Worm (Caenorhabditis elegans) whole organism, L3 larva: ENCODE data around the gene C17E7.9.

Experiments used
- ZK546.5 ChIP-seq: sonication (generic microtip); optimal IDR thresholded peaks from 2 replicates; lab custom pipeline; 2017; ENCODE audit warnings: missing biosample characterization, missing genetic modification characterization
- aly-2 ChIP-seq: fragments of 150-350 bp; optimal IDR thresholded peaks from 2 replicates; lab custom pipeline; 2014; ENCODE audit warnings: missing biosample characterization, missing genetic modification characterization
- ceh-16 ChIP-seq: sonication (generic microtip); optimal IDR thresholded peaks from 2 replicates; lab custom pipeline; 2017; ENCODE audit warnings: missing biosample characterization, missing genetic modification characterization
- ceh-28 ChIP-seq: fragments of 150-350 bp; optimal IDR thresholded peaks from 2 replicates; lab custom pipeline; 2014; ENCODE audit warnings: missing biosample characterization, missing genetic modification reagents, missing genetic modification characterization
- daf-12 ChIP-seq: fragments of 150-350 bp; optimal IDR thresholded peaks from 2 replicates; lab custom pipeline; 2014; ENCODE audit warnings: missing biosample characterization, missing genetic modification reagents, missing genetic modification characterization
- egl-27 ChIP-seq: sonication (generic microtip); optimal IDR thresholded peaks from 4 replicates; lab custom pipeline; 2017; ENCODE audit warnings: missing biosample characterization, missing genetic modification reagents, missing genetic modification characterization
- elt-1 ChIP-seq: fragments of 150-350 bp; optimal IDR thresholded peaks from 2 replicates; lab custom pipeline; 2014; ENCODE audit warnings: missing biosample characterization, missing genetic modification characterization
- elt-2 ChIP-seq: sonication (generic microtip); optimal IDR thresholded peaks from 2 replicates; lab custom pipeline; 2016; ENCODE audit warnings: missing genetic modification reagents, mild to moderate bottlenecking, missing genetic modification characterization, missing compliant biosample characterization
- elt-3 ChIP-seq, 3 experiments: fragments of 150-350 bp in 1 of 3; sonication (generic microtip) in 2 of 3; optimal IDR thresholded peaks; 2 replicates in 2 of 3; 4 replicates in 1 of 3; lab custom pipeline; 2014 to 2017; ENCODE audit warnings: missing biosample characterization in 3 of 3, missing genetic modification characterization in 3 of 3
- eor-1 ChIP-seq, 2 experiments: fragments of 150-350 bp; optimal IDR thresholded peaks; 2 replicates each; lab custom pipeline; 2014 to 2018; ENCODE audit warnings: missing biosample characterization in 2 of 2, missing genetic modification characterization in 2 of 2
- fkh-2 ChIP-seq: fragments of 150-350 bp; optimal IDR thresholded peaks from 2 replicates; lab custom pipeline; 2014; ENCODE audit warnings: missing biosample characterization, missing genetic modification reagents, missing genetic modification characterization
- jun-1 ChIP-seq: fragments of 150-350 bp; optimal IDR thresholded peaks from 2 replicates; lab custom pipeline; 2014; ENCODE audit warnings: missing biosample characterization, missing genetic modification reagents, missing genetic modification characterization
- lin-39 ChIP-seq: fragments of 150-350 bp; optimal IDR thresholded peaks from 2 replicates; lab custom pipeline; 2018; ENCODE audit warnings: missing biosample characterization, missing genetic modification reagents, missing genetic modification characterization
- mdl-1 ChIP-seq: fragments of 150-350 bp; optimal IDR thresholded peaks from 2 replicates; lab custom pipeline; 2014; ENCODE audit warnings: missing biosample characterization, missing genetic modification characterization
- mml-1 ChIP-seq: fragments of 150-350 bp; sonication (generic microtip); optimal IDR thresholded peaks from 3 replicates; lab custom pipeline; 2014; ENCODE audit warnings: missing biosample characterization, missing genetic modification characterization
- nhr-11 ChIP-seq: fragments of 150-350 bp; optimal IDR thresholded peaks from 2 replicates; lab custom pipeline; 2014; ENCODE audit warnings: missing biosample characterization, missing genetic modification characterization
- nhr-12 ChIP-seq: fragments of 150-350 bp; optimal IDR thresholded peaks from 2 replicates; lab custom pipeline; 2014; ENCODE audit warnings: missing biosample characterization, missing genetic modification characterization
- nhr-23 ChIP-seq: fragments of 150-350 bp; optimal IDR thresholded peaks from 2 replicates; lab custom pipeline; 2014; ENCODE audit warnings: missing biosample characterization, missing genetic modification reagents, missing genetic modification characterization
- nhr-237 ChIP-seq: fragments of 150-350 bp; optimal IDR thresholded peaks from 2 replicates; lab custom pipeline; 2014; ENCODE audit warnings: missing biosample characterization, missing genetic modification characterization
- nhr-67 ChIP-seq: fragments of 150-350 bp; optimal IDR thresholded peaks from 2 replicates; lab custom pipeline; 2014; ENCODE audit warnings: missing biosample characterization, missing genetic modification characterization
- nhr-76 ChIP-seq: fragments of 150-350 bp; sonication (generic microtip); optimal IDR thresholded peaks from 5 replicates; lab custom pipeline; 2014; ENCODE audit warnings: missing biosample characterization, missing genetic modification characterization
- pha-4 ChIP-seq: fragments of 150-350 bp; optimal IDR thresholded peaks from 2 replicates; lab custom pipeline; 2014; ENCODE audit warnings: missing biosample characterization, missing genetic modification reagents, missing genetic modification characterization
- pqm-1 ChIP-seq: fragments of 150-350 bp; optimal IDR thresholded peaks from 2 replicates; lab custom pipeline; 2017; ENCODE audit warnings: missing biosample characterization, missing genetic modification characterization, inconsistent platforms
- sea-2 ChIP-seq: fragments of 150-350 bp; sonication (generic microtip); optimal IDR thresholded peaks from 4 replicates; lab custom pipeline; 2014; ENCODE audit warnings: missing biosample characterization, missing genetic modification reagents, missing genetic modification characterization
- skn-1 ChIP-seq: fragments of 150-350 bp; optimal IDR thresholded peaks from 2 replicates; lab custom pipeline; 2014; ENCODE audit warnings: missing biosample characterization, missing genetic modification characterization
- tbx-2 ChIP-seq: sonication (generic microtip); optimal IDR thresholded peaks from 2 replicates; lab custom pipeline; 2016; ENCODE audit warnings: mild to moderate bottlenecking, missing genetic modification characterization, missing compliant biosample characterization
- unc-39 ChIP-seq: sonication (generic microtip); optimal IDR thresholded peaks from 4 replicates; lab custom pipeline; 2017; ENCODE audit warnings: missing biosample characterization, missing genetic modification characterization
- ztf-11 ChIP-seq: fragments of 150-350 bp; optimal IDR thresholded peaks from 2 replicates; lab custom pipeline; 2014; ENCODE audit warnings: missing biosample characterization, missing genetic modification characterization
- ztf-4 ChIP-seq: fragments of 150-350 bp; optimal IDR thresholded peaks from 2 replicates; lab custom pipeline; 2014; ENCODE audit warnings: missing biosample characterization, missing genetic modification characterization

The C17E7.9 gene

ce11 chrV:3855916-3856315 is 34.7 kb downstream of the C17E7.9 start:
- TF ChIP-seq nhr-67 (tag; lab: Kevin White, UChicago) (no peak), eor-1 (tag; optimal IDR thresholded peaks at IDR 0.05; lab: Kevin White, UChicago) (no peak), ztf-4 (tag; lab: Kevin White, UChicago) (no peak), lin-39 (no peak), ceh-16 (tag; lab: Kevin White, UChicago) (no peak)

DNA sequence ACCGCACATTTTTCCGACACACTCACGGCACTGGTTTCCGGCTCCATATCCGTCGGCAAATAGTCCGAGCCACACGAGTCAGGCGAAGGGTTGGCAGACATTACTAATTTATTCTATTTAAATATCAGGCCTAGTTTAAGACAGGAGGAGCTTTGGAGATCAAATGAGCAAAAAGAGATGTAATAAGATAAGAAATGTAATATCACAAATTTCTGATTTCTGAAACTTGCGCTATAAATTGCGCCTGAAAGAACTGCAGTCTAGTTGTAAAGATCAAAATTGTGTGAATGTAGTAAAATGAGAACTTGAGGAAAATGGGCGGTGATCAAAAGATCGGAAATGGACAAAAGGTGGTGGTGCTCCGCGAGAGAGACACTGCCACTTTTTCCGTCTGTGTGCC is 35.8 kb downstream of the C17E7.9 start, which contains the start of gene nhr-186:
Gene nhr-186 (minus strand): TSS at position 101 of the 400 bp plus-strand sequence.
- TF ChIP-seq nhr-76 (tag; lab: Kevin White, UChicago) (no peak), ceh-28 (tag; lab: Kevin White, UChicago) (no peak), aly-2 (tag; lab: Kevin White, UChicago) (no peak), nhr-237 (tag; lab: Kevin White, UChicago) (no peak), nhr-12 (tag; lab: Kevin White, UChicago) (no peak), sea-2 (no peak), elt-3 (tag; optimal IDR thresholded peaks at IDR 0.05; lab: Kevin White, UChicago) (no peak)

- no peak for TF ChIP-seq ZK546.5 (tag; lab: Kevin White, UChicago)
- TF ChIP-seq elt-2 (tag; lab: Kevin White, UChicago) = peak; percentile 81
- TF ChIP-seq pha-4 (tag; lab: Kevin White, UChicago) = peak; percentile 19
- peak; percentile 79 for TF ChIP-seq pqm-1
- TF ChIP-seq jun-1 (tag; lab: Kevin White, UChicago) = peak; percentile 26
- TF ChIP-seq fkh-2 (tag; lab: Kevin White, UChicago) = no peak
Observed at ce11 chrV:3851760-3852159, 38.9 kb downstream of the C17E7.9 start.

- TF ChIP-seq daf-12 (tag; lab: Kevin White, UChicago) (no peak), lin-39 (no peak), egl-27 (tag; lab: Kevin White, UChicago) (no peak), elt-3 (tag; optimal IDR thresholded peaks at IDR 0.05; lab: Kevin White, UChicago) (no peak), mml-1 (tag; lab: Kevin White, UChicago) (no peak), nhr-11 (tag; lab: Kevin White, UChicago) (no peak), elt-1 (tag; lab: Kevin White, UChicago) (no peak), sea-2 (no peak), pha-4 (tag; lab: Kevin White, UChicago) (no peak), unc-39 (tag; lab: Kevin White, UChicago) (no peak)
Observed at ce11 chrV:3847268-3847667, 43.4 kb downstream of the C17E7.9 start, which contains the start of gene nhr-185. Gene nhr-185, minus strand, starts transcription at chrV:3847368.

ce11 chrV:3843926-3844325 is 46.7 kb downstream of the C17E7.9 start, which contains the start of gene ugt-32:
Gene ugt-32, minus strand, starts transcription at chrV:3844007.
- no peak for TF ChIP-seq nhr-23
- no peak for TF ChIP-seq skn-1 (tag; lab: Kevin White, UChicago)
- peak; percentile 7 for TF ChIP-seq elt-2 (tag; lab: Kevin White, UChicago)
- TF ChIP-seq pqm-1 = peak; percentile 85
- TF ChIP-seq, all 47 proteins: peak for 2

ce11 chrV:3841462-3841861 is 49.2 kb downstream of the C17E7.9 start:
- TF ChIP-seq mdl-1 (tag; lab: Kevin White, UChicago) (no peak), pqm-1 (peak; percentile 20), lin-39 (no peak), daf-12 (tag; lab: Kevin White, UChicago) (no peak), tbx-2 (tag; lab: Kevin White, UChicago) (no peak), pha-4 (tag; lab: Kevin White, UChicago) (no peak), unc-39 (tag; lab: Kevin White, UChicago) (no peak), ztf-11 (no peak)
- TF ChIP-seq, all 47 proteins: peak for 1
